Worm (Caenorhabditis elegans) whole organism, L3 larva: ENCODE measurements around the gene R74.8.

Experiments used
- ZK546.5 ChIP-seq: sonication (generic microtip); optimal IDR thresholded peaks from 2 replicates; lab custom pipeline; 2017; ENCODE audit warnings: missing biosample characterization, missing genetic modification characterization
- aly-2 ChIP-seq: fragments of 150-350 bp; optimal IDR thresholded peaks from 2 replicates; lab custom pipeline; 2014; ENCODE audit warnings: missing biosample characterization, missing genetic modification characterization
- ceh-16 ChIP-seq: sonication (generic microtip); optimal IDR thresholded peaks from 2 replicates; lab custom pipeline; 2017; ENCODE audit warnings: missing biosample characterization, missing genetic modification characterization
- elt-2 ChIP-seq: sonication (generic microtip); optimal IDR thresholded peaks from 2 replicates; lab custom pipeline; 2016; ENCODE audit warnings: missing genetic modification reagents, mild to moderate bottlenecking, missing genetic modification characterization, missing compliant biosample characterization
- fkh-10 ChIP-seq: sonication (generic microtip); optimal IDR thresholded peaks from 2 replicates; lab custom pipeline; 2017; ENCODE audit warnings: missing biosample characterization, missing genetic modification reagents, missing genetic modification characterization
- mdl-1 ChIP-seq: fragments of 150-350 bp; optimal IDR thresholded peaks from 2 replicates; lab custom pipeline; 2014; ENCODE audit warnings: missing biosample characterization, missing genetic modification characterization
- skn-1 ChIP-seq: fragments of 150-350 bp; optimal IDR thresholded peaks from 2 replicates; lab custom pipeline; 2014; ENCODE audit warnings: missing biosample characterization, missing genetic modification characterization
- snpc-4 ChIP-seq: fragments of 150-350 bp; optimal IDR thresholded peaks from 2 replicates; lab custom pipeline; 2014; ENCODE audit warnings: missing biosample characterization, missing genetic modification characterization
- tbx-2 ChIP-seq: sonication (generic microtip); optimal IDR thresholded peaks from 2 replicates; lab custom pipeline; 2016; ENCODE audit warnings: mild to moderate bottlenecking, missing genetic modification characterization, missing compliant biosample characterization
- zag-1 ChIP-seq: fragments of 150-350 bp; optimal IDR thresholded peaks from 2 replicates; lab custom pipeline; 2014; ENCODE audit warnings: missing biosample characterization, missing genetic modification characterization
- ztf-11 ChIP-seq: fragments of 150-350 bp; optimal IDR thresholded peaks from 2 replicates; lab custom pipeline; 2014; ENCODE audit warnings: missing biosample characterization, missing genetic modification characterization
- ztf-4 ChIP-seq: fragments of 150-350 bp; optimal IDR thresholded peaks from 2 replicates; lab custom pipeline; 2014; ENCODE audit warnings: missing biosample characterization, missing genetic modification characterization

- TF ChIP-seq ztf-11, result no peak
- no peak for TF ChIP-seq elt-2
- TF ChIP-seq ztf-4 (tag; lab: Kevin White, UChicago), result no peak
- TF ChIP-seq mdl-1 (tag; lab: Kevin White, UChicago), result no peak
- TF ChIP-seq tbx-2 (tag; lab: Kevin White, UChicago), result no peak
- TF ChIP-seq zag-1, result no peak
- no peak for TF ChIP-seq fkh-10 (GFP tag; lab: Kevin White, UChicago)
- no peak for TF ChIP-seq ZK546.5 (tag; lab: Kevin White, UChicago)
- no peak for TF ChIP-seq ceh-16 (tag; lab: Kevin White, UChicago)
- TF ChIP-seq aly-2 (tag; lab: Kevin White, UChicago), result no peak
- TF ChIP-seq snpc-4 (tag; lab: Kevin White, UChicago), result no peak
- no peak for TF ChIP-seq skn-1 (tag; lab: Kevin White, UChicago)
Observed at ce11 chrIII:4242225-4242862, 36.3 kb downstream of the R74.8 start, which contains the start of gene F43C1.7.
